Fruit fly (Drosophila melanogaster) whole organism, embryonic: ENCODE measurements around the gene CG13884.

ENCODE experiments used
- Antp ChIP-seq: fragments of 200-800 bp; sonication (Bioruptor generic); optimal IDR thresholded peaks from 3 replicates; lab custom pipeline; 2016; ENCODE audit warnings: missing biosample characterization, missing genetic modification characterization
- CG10431 ChIP-seq: fragments of 200-800 bp; sonication (Bioruptor generic); optimal IDR thresholded peaks from 3 replicates; lab custom pipeline; 2018; ENCODE audit warnings: missing biosample characterization, mild to moderate bottlenecking, missing genetic modification characterization
- CG12155 ChIP-seq: fragments of 200-800 bp; sonication (Bioruptor generic); optimal IDR thresholded peaks from 3 replicates; lab custom pipeline; 2016; ENCODE audit warnings: missing biosample characterization, missing genetic modification characterization
- CG12659 ChIP-seq: fragments of 200-800 bp; sonication (Bioruptor generic); optimal IDR thresholded peaks from 3 replicates; lab custom pipeline; 2017; ENCODE audit warnings: mild to moderate bottlenecking, missing biosample characterization, missing genetic modification reagents, missing genetic modification characterization
- CG12744 ChIP-seq: fragments of 200-800 bp; sonication (Bioruptor generic); optimal IDR thresholded peaks from 2 replicates; lab custom pipeline; 2016; ENCODE audit warnings: missing biosample characterization, missing genetic modification characterization
- CG12942 ChIP-seq: fragments of 200-800 bp; sonication (Bioruptor generic); optimal IDR thresholded peaks from 3 replicates; lab custom pipeline; 2016; ENCODE audit warnings: missing biosample characterization, missing genetic modification characterization
- CG13624 ChIP-seq: fragments of 200-800 bp; sonication (Bioruptor generic); optimal IDR thresholded peaks from 2 replicates; lab custom pipeline; 2016; ENCODE audit warnings: missing biosample characterization, missing genetic modification characterization
- CG1603 ChIP-seq: fragments of 200-800 bp; sonication (Bioruptor generic); optimal IDR thresholded peaks from 2 replicates; lab custom pipeline; 2019; ENCODE audit warnings: missing biosample characterization, mild to moderate bottlenecking, missing genetic modification characterization, moderate library complexity
- CG16813 ChIP-seq: fragments of 200-800 bp; sonication (Bioruptor generic); IDR thresholded peaks from 3 replicates; pipeline ENCODE4 v1.3.6; 2022; ENCODE audit warnings: missing biosample characterization, missing genetic modification characterization; ENCODE audit not compliant: partially characterized antibody
- CG17361 ChIP-seq: fragments of 200-800 bp; sonication (Bioruptor generic); IDR thresholded peaks from 3 replicates; pipeline ENCODE4 v1.3.6; 2022; ENCODE audit warnings: missing biosample characterization, missing genetic modification characterization
- CG18764 ChIP-seq: fragments of 200-800 bp; sonication (Bioruptor generic); optimal IDR thresholded peaks from 3 replicates; lab custom pipeline; 2016; ENCODE audit warnings: missing biosample characterization, missing genetic modification characterization
- CG2712 ChIP-seq: fragments of 200-800 bp; optimal IDR thresholded peaks from 3 replicates; lab custom pipeline; 2019; ENCODE audit warnings: missing biosample characterization, mild to moderate bottlenecking, missing genetic modification characterization, moderate library complexity
- CG2875 ChIP-seq: fragments of 200-800 bp; sonication (Bioruptor generic); optimal IDR thresholded peaks from 2 replicates; lab custom pipeline; 2017; ENCODE audit warnings: missing biosample characterization, mild to moderate bottlenecking, missing genetic modification characterization, missing genetic modification reagents
- CG4360 ChIP-seq: fragments of 200-800 bp; sonication (Bioruptor generic); IDR thresholded peaks from 2 replicates; pipeline ENCODE4 v1.3.6; 2022; ENCODE audit warnings: missing biosample characterization, missing genetic modification characterization
- CG4424 ChIP-seq: fragments of 200-800 bp; sonication (Bioruptor generic); optimal IDR thresholded peaks from 3 replicates; lab custom pipeline; 2016; ENCODE audit warnings: missing biosample characterization, missing genetic modification characterization
- CG4854 ChIP-seq: fragments of 200-800 bp; sonication (Bioruptor generic); optimal IDR thresholded peaks from 2 replicates; lab custom pipeline; 2016; ENCODE audit warnings: missing biosample characterization, missing genetic modification characterization, inconsistent platforms
- CG6654 ChIP-seq: fragments of 200-800 bp; sonication (Bioruptor generic); optimal IDR thresholded peaks from 2 replicates; lab custom pipeline; 2017; ENCODE audit warnings: missing biosample characterization, mild to moderate bottlenecking, missing genetic modification characterization
- CG6689 ChIP-seq: fragments of 200-800 bp; sonication (Bioruptor generic); IDR thresholded peaks from 2 replicates; pipeline ENCODE4 v1.3.6; 2022; ENCODE audit warnings: missing biosample characterization, missing genetic modification characterization
- CG7357 ChIP-seq: fragments of 200-800 bp; sonication (Bioruptor generic); IDR thresholded peaks from 3 replicates; pipeline ENCODE4 v1.3.6; 2022; ENCODE audit warnings: missing biosample characterization, missing genetic modification characterization
- CG7745 ChIP-seq: fragments of 200-800 bp; sonication (Bioruptor generic); optimal IDR thresholded peaks from 2 replicates; lab custom pipeline; 2018; ENCODE audit warnings: missing biosample characterization, mild to moderate bottlenecking, missing genetic modification characterization, moderate library complexity
- CG7928 ChIP-seq: fragments of 200-800 bp; sonication (Bioruptor generic); optimal IDR thresholded peaks from 2 replicates; lab custom pipeline; 2017; ENCODE audit warnings: missing biosample characterization, mild to moderate bottlenecking, missing genetic modification characterization
- CG7987 ChIP-seq: fragments of 200-800 bp; sonication (Bioruptor generic); optimal IDR thresholded peaks from 2 replicates; lab custom pipeline; 2018; ENCODE audit warnings: missing biosample characterization, mild to moderate bottlenecking, missing genetic modification characterization, moderate library complexity
- CG9215 ChIP-seq: fragments of 200-800 bp; sonication (Bioruptor generic); IDR thresholded peaks from 2 replicates; pipeline ENCODE4 v1.3.6; 2022; ENCODE audit warnings: missing biosample characterization, missing genetic modification characterization
- D19A ChIP-seq: fragments of 200-800 bp; optimal IDR thresholded peaks from 3 replicates; lab custom pipeline; 2019; ENCODE audit warnings: missing biosample characterization, mild to moderate bottlenecking, missing genetic modification characterization, moderate library complexity
- D19B ChIP-seq: fragments of 200-800 bp; sonication (Bioruptor generic); optimal IDR thresholded peaks from 2 replicates; lab custom pipeline; 2017; ENCODE audit warnings: missing biosample characterization, mild to moderate bottlenecking, missing genetic modification characterization
- Hmr ChIP-seq: fragments of 200-800 bp; sonication (Bioruptor generic); optimal IDR thresholded peaks from 3 replicates; lab custom pipeline; 2017; ENCODE audit warnings: mild to moderate bottlenecking, missing biosample characterization, missing genetic modification reagents, missing genetic modification characterization
- Mes4 ChIP-seq: fragments of 200-800 bp; sonication (Bioruptor generic); optimal IDR thresholded peaks from 2 replicates; lab custom pipeline; 2016; ENCODE audit warnings: missing biosample characterization, missing genetic modification characterization
- Poxn ChIP-seq: fragments of 200-800 bp; sonication (Bioruptor generic); IDR thresholded peaks from 2 replicates; pipeline ENCODE4 v1.3.6; 2022; ENCODE audit warnings: missing biosample characterization, missing genetic modification characterization
- Sry-δ ChIP-seq: fragments of 200-800 bp; sonication (Bioruptor generic); optimal IDR thresholded peaks from 2 replicates; lab custom pipeline; 2016; ENCODE audit warnings: missing biosample characterization, missing genetic modification characterization
- aop ChIP-seq: fragments of 200-800 bp; sonication (Bioruptor generic); IDR thresholded peaks from 2 replicates; pipeline ENCODE4 v1.3.6; 2022; ENCODE audit warnings: missing biosample characterization, missing genetic modification characterization
- ash1 ChIP-seq: fragments of 200-800 bp; sonication (Bioruptor generic); optimal IDR thresholded peaks from 2 replicates; lab custom pipeline; 2018; ENCODE audit warnings: missing biosample characterization, mild to moderate bottlenecking, missing genetic modification characterization
- corto ChIP-seq: fragments of 200-800 bp; sonication (Bioruptor generic); optimal IDR thresholded peaks from 2 replicates; lab custom pipeline; 2016; ENCODE audit warnings: missing biosample characterization, mild to moderate bottlenecking, missing genetic modification characterization, moderate library complexity
- cwo ChIP-seq: fragments of 200-800 bp; sonication (Bioruptor generic); optimal IDR thresholded peaks from 3 replicates; lab custom pipeline; 2017; ENCODE audit warnings: missing biosample characterization, missing genetic modification characterization, mild to moderate bottlenecking, moderate library complexity, missing genetic modification reagents
- dpn ChIP-seq, 2 experiments: fragments of 200-800 bp; sonication (Bioruptor generic); optimal IDR thresholded peaks; 3 replicates each; lab custom pipeline; 2016; ENCODE audit warnings: missing biosample characterization in 2 of 2, missing genetic modification characterization in 2 of 2
- jumu ChIP-seq: fragments of 200-800 bp; sonication (Bioruptor generic); optimal IDR thresholded peaks from 3 replicates; lab custom pipeline; 2016; ENCODE audit warnings: missing biosample characterization, missing genetic modification characterization
- klu ChIP-seq: fragments of 200-800 bp; sonication (Bioruptor generic); IDR thresholded peaks from 2 replicates; pipeline ENCODE4 v1.3.6; 2022; ENCODE audit warnings: missing biosample characterization, missing genetic modification characterization
- kni ChIP-seq: fragments of 200-800 bp; sonication (Bioruptor generic); optimal IDR thresholded peaks from 3 replicates; lab custom pipeline; 2017; ENCODE audit warnings: mild to moderate bottlenecking, missing biosample characterization, missing genetic modification reagents, missing genetic modification characterization
- lab ChIP-seq: fragments of 200-800 bp; sonication (Bioruptor generic); optimal IDR thresholded peaks from 3 replicates; lab custom pipeline; 2017; ENCODE audit warnings: missing biosample characterization, missing genetic modification characterization, mild to moderate bottlenecking, moderate library complexity, missing genetic modification reagents
- lbe ChIP-seq: fragments of 200-800 bp; sonication (Bioruptor generic); optimal IDR thresholded peaks from 2 replicates; lab custom pipeline; 2016; ENCODE audit warnings: missing biosample characterization, mild to moderate bottlenecking, missing genetic modification characterization
- nau ChIP-seq: fragments of 200-800 bp; sonication (Bioruptor generic); optimal IDR thresholded peaks from 3 replicates; lab custom pipeline; 2017; ENCODE audit warnings: missing biosample characterization, mild to moderate bottlenecking, missing genetic modification characterization, missing genetic modification reagents
- nerfin-1 ChIP-seq: fragments of 200-800 bp; sonication (Bioruptor generic); optimal IDR thresholded peaks from 3 replicates; lab custom pipeline; 2019; ENCODE audit warnings: missing biosample characterization, mild to moderate bottlenecking, missing genetic modification characterization, moderate library complexity
- onecut ChIP-seq: fragments of 200-800 bp; sonication (Bioruptor generic); IDR thresholded peaks from 2 replicates; pipeline ENCODE4 v1.3.6; 2022; ENCODE audit warnings: missing biosample characterization, missing genetic modification characterization
- pho ChIP-seq: fragments of 200-800 bp; sonication (Bioruptor generic); optimal IDR thresholded peaks from 2 replicates; lab custom pipeline; 2016; ENCODE audit warnings: missing biosample characterization, missing genetic modification characterization
- ro ChIP-seq: fragments of 200-800 bp; sonication (Bioruptor generic); IDR thresholded peaks from 2 replicates; pipeline ENCODE4 v1.3.6; 2022; ENCODE audit warnings: missing biosample characterization, missing genetic modification characterization
- shn ChIP-seq: fragments of 200-800 bp; sonication (Bioruptor generic); optimal IDR thresholded peaks from 3 replicates; lab custom pipeline; 2016; ENCODE audit warnings: missing biosample characterization, missing genetic modification characterization
- stwl ChIP-seq: fragments of 200-800 bp; sonication (Bioruptor generic); optimal IDR thresholded peaks from 3 replicates; lab custom pipeline; 2018; ENCODE audit warnings: missing biosample characterization, mild to moderate bottlenecking, missing genetic modification characterization, moderate library complexity
- tio ChIP-seq: fragments of 200-800 bp; sonication (Bioruptor generic); optimal IDR thresholded peaks from 2 replicates; lab custom pipeline; 2017; ENCODE audit warnings: missing biosample characterization, missing genetic modification characterization, inconsistent platforms
- zen ChIP-seq: fragments of 200-800 bp; sonication (Bioruptor generic); optimal IDR thresholded peaks from 3 replicates; lab custom pipeline; 2018; ENCODE audit warnings: missing biosample characterization, mild to moderate bottlenecking, missing genetic modification characterization, moderate library complexity
- zfh2 ChIP-seq: fragments of 200-800 bp; sonication (Bioruptor generic); optimal IDR thresholded peaks from 2 replicates; lab custom pipeline; 2016; ENCODE audit warnings: missing biosample characterization, missing genetic modification characterization

The CG13884 gene

DNA sequence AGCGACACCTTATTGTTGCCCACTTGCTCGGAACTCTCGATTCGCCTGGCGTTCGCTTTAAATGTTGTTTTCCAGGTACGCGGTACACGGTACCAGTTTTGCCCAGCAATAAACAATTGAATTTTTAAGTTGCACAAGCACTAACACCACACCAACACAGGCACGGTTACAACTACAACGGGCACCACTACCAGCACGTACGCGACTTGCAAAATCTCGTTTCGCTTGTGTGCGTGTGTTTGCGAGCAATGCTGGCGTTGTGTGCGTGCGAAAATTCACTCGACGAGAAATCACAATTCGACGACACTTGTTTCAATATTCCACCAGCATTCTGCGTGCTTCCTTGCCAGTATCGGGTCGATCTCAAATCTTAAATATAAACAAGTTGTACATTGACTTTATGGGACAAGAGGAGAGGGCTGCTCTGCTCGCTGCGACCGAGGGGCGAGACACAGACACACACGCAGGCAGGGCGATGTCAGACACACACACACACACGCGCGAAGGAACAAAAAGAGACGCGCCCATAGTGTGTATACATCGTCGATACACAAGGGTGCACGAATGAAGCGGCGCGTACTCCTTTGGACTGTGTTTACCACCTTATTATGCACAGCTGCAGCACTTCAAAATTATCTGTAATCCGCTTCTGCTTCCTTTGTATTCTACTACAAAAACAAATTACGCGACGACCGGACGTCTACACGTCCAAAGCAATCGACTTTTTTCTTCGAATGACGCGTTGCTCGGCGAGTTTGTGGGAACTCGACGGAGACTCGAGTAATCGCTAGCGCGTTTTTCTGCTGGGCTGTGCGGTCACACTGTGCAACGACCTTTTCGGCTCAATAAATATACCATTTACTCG is 46.9 kb downstream of the CG13884 start, which contains the start of gene fwd (continued):
- TF ChIP-seq CG16813 (0 out of 3 replicates have a peak, but pooled peaks have one; percentile 22), CG7928 (GFP tag; lab: Kevin White, UChicago) (peak; percentile 11), CG12942 (no peak), CG6654 (GFP tag; lab: Kevin White, UChicago) (no peak), CG7357 (GFP tag; lab: Robert Waterston, UW) (no peak), CG10431 (GFP tag; lab: Kevin White, UChicago) (no peak), CG17361 (GFP tag; lab: Robert Waterston, UW) (0 out of 3 replicates have a peak, but pooled peaks have one; percentile 9), CG9215 (GFP tag; lab: Robert Waterston, UW) (no peak), CG7745 (no peak), zfh2 (peak; percentile 3), shn (GFP tag; lab: Kevin White, UChicago) (peak; percentile 24), aop (GFP tag; lab: Robert Waterston, UW) (0 out of 2 replicates have a peak, but pooled peaks have one; percentile 4), Antp (GFP tag; lab: Kevin White, UChicago) (no peak), CG2712 (tag; lab: Kevin White, UChicago) (peak; percentile 41), ro (GFP tag; lab: Robert Waterston, UW) (no peak), ash1 (GFP tag; lab: Kevin White, UChicago) (no peak), D19B (GFP tag; lab: Kevin White, UChicago) (peak; percentile 71), CG4854 (peak; percentile 16), CG2875 (GFP tag; lab: Kevin White, UChicago) (peak; percentile 22), CG4360 (GFP tag; lab: Robert Waterston, UW) (peak; percentile 76), pho (peak; percentile 14), CG13624 (GFP tag; lab: Kevin White, UChicago) (peak; percentile 66), D19A (tag; lab: Kevin White, UChicago) (peak; percentile 36), Sry-δ (GFP tag; lab: Kevin White, UChicago) (peak; percentile 53), lab (GFP tag; lab: Kevin White, UChicago) (no peak), Hmr (peak; percentile 77), CG12155 (GFP tag; lab: Kevin White, UChicago) (peak; percentile 100), CG6689 (GFP tag; lab: Robert Waterston, UW) (no peak), nau (peak; percentile 63), onecut (GFP tag; lab: Robert Waterston, UW) (peak; percentile 74), CG12744 (GFP tag; lab: Kevin White, UChicago) (no peak), cwo (peak; percentile 19), CG7987 (GFP tag; lab: Kevin White, UChicago) (peak; percentile 28), kni (GFP tag; lab: Kevin White, UChicago) (peak; percentile 34), corto (no peak), CG1603 (tag; lab: Kevin White, UChicago) (peak; percentile 85), lbe (GFP tag; lab: Kevin White, UChicago) (peak; percentile 24), CG18764 (GFP tag; lab: Kevin White, UChicago) (peak; percentile 65), CG12659 (GFP tag; lab: Kevin White, UChicago) (peak; percentile 84), CG4424 (GFP tag; lab: Kevin White, UChicago) (peak; percentile 15), tio (no peak), Mes4 (GFP tag; lab: Kevin White, UChicago) (peak; percentile 46), klu (GFP tag; lab: Robert Waterston, UW) (no peak), jumu (GFP tag; lab: Kevin White, UChicago) (peak; percentile 53), dpn (GFP tag; optimal IDR thresholded peaks at IDR 0.05; lab: Kevin White, UChicago) (peak; percentile 7 to 38), Poxn (GFP tag; lab: Robert Waterston, UW) (no peak), zen (peak; percentile 59), stwl (tag; lab: Kevin White, UChicago) (peak; percentile 67), nerfin-1 (peak; percentile 38)
